Worm (Caenorhabditis elegans) whole organism, L4 larva: ENCODE data around the gene fbxa-209.

Experiments used
- ceh-62 ChIP-seq: sonication (generic microtip); optimal IDR thresholded peaks from 2 replicates; lab custom pipeline; 2017; ENCODE audit warnings: missing biosample characterization, missing genetic modification characterization
- hlh-30 ChIP-seq: sonication (generic microtip); optimal IDR thresholded peaks from 2 replicates; lab custom pipeline; 2017; ENCODE audit warnings: antibody characterized with exemption, mild to moderate bottlenecking, missing genetic modification characterization, missing compliant biosample characterization; ENCODE audit not compliant: insufficient read depth
- madf-5 ChIP-seq, 2 experiments: fragments of 200-800 bp; sonication (Bioruptor generic); IDR thresholded peaks; 2 replicates each; pipeline ENCODE4 v1.3.6; 2022; ENCODE audit warnings: missing compliant biosample characterization in 2 of 2, missing genetic modification characterization in 2 of 2

ce11 chrV:15442384-15442783, 15.5 kb upstream of the fbxa-209 start:
- TF ChIP-seq hlh-30 (tag; lab: Kevin White, UChicago) (no peak), ceh-62 (no peak), madf-5 (GFP tag; IDR thresholded peaks at IDR 0.05; lab: Robert Waterston, UW) (no peak)
